Worm (Caenorhabditis elegans) whole organism, L2 larva: ENCODE results near the gene oct-2.

Experiments used
- ceh-82 ChIP-seq: fragments of 150-350 bp; optimal IDR thresholded peaks from 2 replicates; lab custom pipeline; 2014; ENCODE audit warnings: missing biosample characterization, missing genetic modification characterization
- mdl-1 ChIP-seq, 2 experiments: fragments of 150-350 bp in 1 of 2; sonication (generic microtip) in 1 of 2; optimal IDR thresholded peaks; 2 replicates each; lab custom pipeline; 2017; ENCODE audit warnings: missing biosample characterization in 2 of 2, missing genetic modification characterization in 2 of 2

ce11 chrX:11351288-11351687 is 5.0 kb downstream of the oct-2 start:
- TF ChIP-seq ceh-82 (tag; lab: Kevin White, UChicago) (no peak), mdl-1 (tag; optimal IDR thresholded peaks at IDR 0.05; lab: Kevin White, UChicago) (no peak)
